Fruit fly (Drosophila melanogaster): ENCODE data around the gene EMC4.

EMC4 gene

DNA sequence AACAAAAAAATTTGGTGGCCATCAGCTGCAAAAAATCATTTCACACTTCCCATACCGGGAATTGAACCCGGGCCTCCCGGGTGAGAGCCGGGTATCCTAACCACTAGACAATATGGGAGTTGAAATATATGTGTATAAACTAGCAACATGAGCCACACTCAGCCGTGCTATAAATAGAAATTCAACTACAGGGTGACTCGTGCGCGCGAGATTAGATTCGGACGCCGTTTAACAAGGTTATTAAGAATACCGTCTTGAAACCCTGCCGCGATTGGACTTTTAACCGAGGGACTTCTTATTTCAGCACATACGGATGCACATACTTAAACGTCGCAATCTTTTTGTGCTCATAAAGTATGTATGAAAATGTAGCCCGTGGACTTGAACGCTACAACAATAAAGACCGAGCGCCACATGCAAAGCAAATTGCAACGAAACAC lies 20.3 kb downstream of the EMC4 start (continued):
- no peak for TF ChIP-seq CG10366 (GFP tag; IDR thresholded peaks at IDR 0.05)
- no peak for TF ChIP-seq prd (optimal IDR thresholded peaks at IDR 0.05)
- 0 out of 3 replicates have a peak, but pooled peaks have one; percentile 8 for TF ChIP-seq prd (GFP tag; IDR thresholded peaks at IDR 0.05)
- no peak for TF ChIP-seq CG8765 (GFP tag; IDR thresholded peaks at IDR 0.05)
- no peak for TF ChIP-seq CG2875 (GFP tag; optimal IDR thresholded peaks at IDR 0.05)
- peak; percentile 9 for TF ChIP-seq trem (tag; optimal IDR thresholded peaks at IDR 0.05)
- TF ChIP-seq jumu (GFP tag; optimal IDR thresholded peaks at IDR 0.05): no peak
- no peak for TF ChIP-seq insv (GFP tag; optimal IDR thresholded peaks at IDR 0.05)
- TF ChIP-seq schlank (tag; optimal IDR thresholded peaks at IDR 0.05): no peak
- no peak for TF ChIP-seq cato (GFP tag; optimal IDR thresholded peaks at IDR 0.05; ENCODE audit: borderline replicate concordance)
- TF ChIP-seq Kr (GFP tag; optimal IDR thresholded peaks at IDR 0.05): no peak
- no peak for TF ChIP-seq CG13296 (GFP tag; optimal IDR thresholded peaks at IDR 0.05)
- no peak for TF ChIP-seq da (GFP tag; optimal IDR thresholded peaks at IDR 0.05)
- TF ChIP-seq row (GFP tag; IDR thresholded peaks at IDR 0.05): no peak
- 0 out of 3 replicates have a peak, but pooled peaks have one; percentile 37 for TF ChIP-seq ken (GFP tag; IDR thresholded peaks at IDR 0.05)
- no peak for TF ChIP-seq Side (GFP tag; optimal IDR thresholded peaks at IDR 0.05)
- no peak for TF ChIP-seq gro (GFP tag; optimal IDR thresholded peaks at IDR 0.05)
- no peak for TF ChIP-seq CG30403 (GFP tag; optimal IDR thresholded peaks at IDR 0.05)
- TF ChIP-seq CG8388 (GFP tag; optimal IDR thresholded peaks at IDR 0.05): peak; percentile 0
- peak; percentile 69 for TF ChIP-seq Dll (GFP tag; IDR thresholded peaks at IDR 0.05; ENCODE audit: partially characterized antibody)
- no peak for TF ChIP-seq ERR (GFP tag; optimal IDR thresholded peaks at IDR 0.05)
- TF ChIP-seq CG4328 (GFP tag; optimal IDR thresholded peaks at IDR 0.05): no peak
- TF ChIP-seq ci (GFP tag; IDR thresholded peaks at IDR 0.05): peak; percentile 21; the same call in 1 of the 3 replicates
- TF ChIP-seq Scr (GFP tag; IDR thresholded peaks at IDR 0.05; ENCODE audit: partially characterized antibody): peak; percentile 81
- no peak for TF ChIP-seq CG14965 (GFP tag; optimal IDR thresholded peaks at IDR 0.05; ENCODE audit: borderline replicate concordance)
- TF ChIP-seq CG9215 (GFP tag; IDR thresholded peaks at IDR 0.05): no peak
- no peak for TF ChIP-seq Asciz (GFP tag; optimal IDR thresholded peaks at IDR 0.05)
- no peak for TF ChIP-seq Max (GFP tag; optimal IDR thresholded peaks at IDR 0.05)
- no peak for TF ChIP-seq zen (tag; optimal IDR thresholded peaks at IDR 0.05)
- TF ChIP-seq Dek (tag; optimal IDR thresholded peaks at IDR 0.05): no peak
- no peak for TF ChIP-seq stwl (tag; optimal IDR thresholded peaks at IDR 0.05)
- no peak for TF ChIP-seq ewg (GFP tag; optimal IDR thresholded peaks at IDR 0.05)
- no peak for TF ChIP-seq CG3065 (GFP tag; optimal IDR thresholded peaks at IDR 0.05)
- no peak for TF ChIP-seq CG6175 (GFP tag; IDR thresholded peaks at IDR 0.05)
- TF ChIP-seq Dbx (GFP tag; IDR thresholded peaks at IDR 0.05): no peak
- no peak for TF ChIP-seq ro (GFP tag; IDR thresholded peaks at IDR 0.05)
- TF ChIP-seq pros (GFP tag; optimal IDR thresholded peaks at IDR 0.05): peak; percentile 31
- TF ChIP-seq chif (GFP tag; optimal IDR thresholded peaks at IDR 0.05): no peak
- no peak for TF ChIP-seq gem (tag; optimal IDR thresholded peaks at IDR 0.05)
- no peak for TF ChIP-seq caup (GFP tag; optimal IDR thresholded peaks at IDR 0.05; ENCODE audit: severe bottlenecking)
- no peak for TF ChIP-seq phol (tag; optimal IDR thresholded peaks at IDR 0.05)
- TF ChIP-seq sob (GFP tag; IDR thresholded peaks at IDR 0.05): peak; percentile 33; the same call in 1 of the 2 replicates
- TF ChIP-seq dmrt11E (tag; optimal IDR thresholded peaks at IDR 0.05): no peak
- no peak for TF ChIP-seq wek (GFP tag; optimal IDR thresholded peaks at IDR 0.05)
- TF ChIP-seq lab (GFP tag; optimal IDR thresholded peaks at IDR 0.05): no peak
- no peak for TF ChIP-seq E2f1 (GFP tag; IDR thresholded peaks at IDR 0.05)
- no peak for TF ChIP-seq CG12219 (GFP tag; optimal IDR thresholded peaks at IDR 0.05)
- no peak for TF ChIP-seq CG7987 (GFP tag; optimal IDR thresholded peaks at IDR 0.05)
- TF ChIP-seq H2.0 (GFP tag; IDR thresholded peaks at IDR 0.05): no peak
- no peak for TF ChIP-seq CG6689 (GFP tag; IDR thresholded peaks at IDR 0.05)
- peak; percentile 94 for TF ChIP-seq CG42726 (GFP tag; IDR thresholded peaks at IDR 0.05; ENCODE audit: partially characterized antibody)
